Fruit fly (Drosophila melanogaster) whole organism, pupa: Measurements from ENCODE around the gene CG34117.
A peak's percentile ranks its signal among the peaks of the same experiment; 100 is the strongest.

Source experiments
- CG10348 ChIP-seq: fragments of 200-800 bp; sonication (Bioruptor generic); IDR thresholded peaks from 2 replicates; pipeline ENCODE4 v1.3.6; 2022; ENCODE audit warnings: missing biosample characterization, missing genetic modification characterization
- CG12605 ChIP-seq: fragments of 200-800 bp; sonication (Bioruptor generic); IDR thresholded peaks from 2 replicates; pipeline ENCODE4 v1.3.6; 2022; ENCODE audit warnings: missing biosample characterization, missing genetic modification characterization
- CG13204 ChIP-seq: fragments of 200-800 bp; sonication (Bioruptor generic); optimal IDR thresholded peaks from 2 replicates; lab custom pipeline; 2018; ENCODE audit warnings: missing biosample characterization, mild to moderate bottlenecking, missing genetic modification characterization, moderate library complexity
- CG14655 ChIP-seq: fragments of 200-800 bp; sonication (Bioruptor generic); optimal IDR thresholded peaks from 3 replicates; lab custom pipeline; 2017; ENCODE audit warnings: mild to moderate bottlenecking, missing biosample characterization, missing genetic modification reagents, missing genetic modification characterization
- CG15710 ChIP-seq: fragments of 200-800 bp; sonication (Bioruptor generic); optimal IDR thresholded peaks from 2 replicates; lab custom pipeline; 2018; ENCODE audit warnings: missing biosample characterization, mild to moderate bottlenecking, missing genetic modification characterization, moderate library complexity
- CG17806 ChIP-seq: fragments of 200-800 bp; sonication (Bioruptor generic); optimal IDR thresholded peaks from 2 replicates; lab custom pipeline; 2018; ENCODE audit warnings: missing biosample characterization, mild to moderate bottlenecking, missing genetic modification characterization, moderate library complexity
- CG32121 ChIP-seq: fragments of 200-800 bp; sonication (Bioruptor generic); IDR thresholded peaks from 2 replicates; pipeline ENCODE4 v1.3.6; 2022; ENCODE audit warnings: missing biosample characterization, missing genetic modification characterization
- CG34367 ChIP-seq: fragments of 200-800 bp; sonication (Bioruptor generic); optimal IDR thresholded peaks from 2 replicates; lab custom pipeline; 2018; ENCODE audit warnings: missing biosample characterization, mild to moderate bottlenecking, missing genetic modification characterization
- CG4496 ChIP-seq: fragments of 200-800 bp; sonication (Bioruptor generic); IDR thresholded peaks from 3 replicates; pipeline ENCODE4 v1.3.6; 2022; ENCODE audit warnings: missing biosample characterization, missing genetic modification characterization
- CG8159 ChIP-seq: fragments of 200-800 bp; sonication (Bioruptor generic); optimal IDR thresholded peaks from 3 replicates; lab custom pipeline; 2018; ENCODE audit warnings: missing biosample characterization, mild to moderate bottlenecking, missing genetic modification characterization, moderate library complexity
- CG8301 ChIP-seq: fragments of 200-800 bp; sonication (Bioruptor generic); optimal IDR thresholded peaks from 2 replicates; lab custom pipeline; 2018; ENCODE audit warnings: missing biosample characterization, mild to moderate bottlenecking, missing genetic modification characterization
- CG9948 ChIP-seq: fragments of 200-800 bp; sonication (Bioruptor generic); optimal IDR thresholded peaks from 2 replicates; lab custom pipeline; 2018; ENCODE audit warnings: missing biosample characterization, mild to moderate bottlenecking, missing genetic modification characterization, moderate library complexity
- D1 ChIP-seq: fragments of 200-800 bp; sonication (Bioruptor generic); optimal IDR thresholded peaks from 2 replicates; lab custom pipeline; 2018; ENCODE audit warnings: missing biosample characterization, mild to moderate bottlenecking, missing genetic modification characterization, moderate library complexity
- EcR ChIP-seq: fragments of 200-800 bp; sonication (Bioruptor generic); optimal IDR thresholded peaks from 3 replicates; lab custom pipeline; 2019; ENCODE audit warnings: missing biosample characterization, missing genetic modification characterization, mild to moderate bottlenecking, moderate library complexity, missing genetic modification reagents
- Ets98B ChIP-seq: fragments of 200-800 bp; sonication (Bioruptor generic); IDR thresholded peaks from 2 replicates; pipeline ENCODE4 v1.3.6; 2022; ENCODE audit warnings: missing biosample characterization, missing genetic modification characterization
- Pif1A ChIP-seq: fragments of 200-800 bp; sonication (Bioruptor generic); optimal IDR thresholded peaks from 3 replicates; lab custom pipeline; 2016; ENCODE audit warnings: missing biosample characterization, missing genetic modification characterization
- Pif1B ChIP-seq: fragments of 200-800 bp; sonication (Bioruptor generic); optimal IDR thresholded peaks from 3 replicates; lab custom pipeline; 2016; ENCODE audit warnings: missing biosample characterization, missing genetic modification characterization
- Snoo ChIP-seq: fragments of 200-800 bp; sonication (Bioruptor generic); optimal IDR thresholded peaks from 3 replicates; lab custom pipeline; 2017; ENCODE audit warnings: missing biosample characterization, mild to moderate bottlenecking, missing genetic modification characterization, inconsistent platforms
- fd96Ca ChIP-seq: fragments of 200-800 bp; sonication (Bioruptor generic); IDR thresholded peaks from 3 replicates; pipeline ENCODE4 v1.3.6; 2022; ENCODE audit warnings: missing biosample characterization, missing genetic modification characterization
- gl ChIP-seq: fragments of 200-800 bp; sonication (Bioruptor generic); optimal IDR thresholded peaks from 2 replicates; lab custom pipeline; 2018; ENCODE audit warnings: missing biosample characterization, mild to moderate bottlenecking, missing genetic modification characterization
- rn ChIP-seq: fragments of 200-800 bp; sonication (Bioruptor generic); IDR thresholded peaks from 2 replicates; pipeline ENCODE4 v1.3.6; 2022; ENCODE audit warnings: missing biosample characterization, missing genetic modification characterization

Gene CG34117

dm6 chr3R:9411928-9412640 lies 12.2 kb upstream of the CG34117 start, which contains the start of the genes Task7 and alpha-Man-IIa:
Gene Task7, minus strand, starts transcription at chr3R:9412293.
Gene alpha-Man-IIa, plus strand, starts transcription at chr3R:9412548.
- TF ChIP-seq gl (no peak), CG8159 (tag; lab: Kevin White, UChicago) (no peak), CG15710 (tag; lab: Kevin White, UChicago) (no peak), CG4496 (no peak), fd96Ca (no peak), CG12605 (GFP tag; lab: Robert Waterston, UW) (no peak), Pif1A (GFP tag; lab: Kevin White, UChicago) (no peak), Snoo (tag; lab: Kevin White, UChicago) (no peak), CG13204 (GFP tag; lab: Kevin White, UChicago) (no peak), D1 (tag; lab: Kevin White, UChicago) (no peak)

dm6 chr3R:9410182-9410581 lies 10.3 kb upstream of the CG34117 start, which contains the start of gene betaTub85D:
Gene betaTub85D, minus strand, starts transcription at chr3R:9410282.
- TF ChIP-seq CG32121 (no peak), CG4496 (no peak), CG17806 (no peak), CG14655 (no peak), CG8159 (tag; lab: Kevin White, UChicago) (no peak), gl (no peak), CG34367 (tag; lab: Kevin White, UChicago) (no peak), CG12605 (GFP tag; lab: Robert Waterston, UW) (no peak), Pif1B (GFP tag; lab: Kevin White, UChicago) (no peak), D1 (tag; lab: Kevin White, UChicago) (no peak), EcR (GFP tag; lab: Kevin White, UChicago) (no peak), Ets98B (GFP tag; lab: Robert Waterston, UW) (no peak), Pif1A (GFP tag; lab: Kevin White, UChicago) (no peak), CG15710 (tag; lab: Kevin White, UChicago) (no peak), rn (GFP tag; lab: Robert Waterston, UW) (no peak), CG13204 (GFP tag; lab: Kevin White, UChicago) (no peak), CG8301 (tag; lab: Kevin White, UChicago) (no peak)

- TF ChIP-seq CG14655 = no peak
- TF ChIP-seq fd96Ca = no peak
- no peak for TF ChIP-seq EcR (GFP tag; lab: Kevin White, UChicago)
- TF ChIP-seq CG12605 (GFP tag; lab: Robert Waterston, UW) = no peak
- no peak for TF ChIP-seq Snoo (tag; lab: Kevin White, UChicago)
- TF ChIP-seq CG4496 = no peak
- no peak for TF ChIP-seq CG9948 (tag; lab: Kevin White, UChicago)
- no peak for TF ChIP-seq rn (GFP tag; lab: Robert Waterston, UW)
- TF ChIP-seq CG15710 (tag; lab: Kevin White, UChicago) = no peak
- TF ChIP-seq D1 (tag; lab: Kevin White, UChicago) = no peak
- TF ChIP-seq CG34367 (tag; lab: Kevin White, UChicago) = no peak
- no peak for TF ChIP-seq CG8159 (tag; lab: Kevin White, UChicago)
- no peak for TF ChIP-seq Ets98B (GFP tag; lab: Robert Waterston, UW)
- TF ChIP-seq, all 21 proteins: peak for 0
Measured at dm6 chr3R:9408069-9408468, 8.2 kb upstream of the CG34117 start, which contains the start of gene CG44261. Gene CG44261, minus strand, starts transcription at chr3R:9408169.

dm6 chr3R:9404104-9404512 lies 4.3 kb upstream of the CG34117 start, which contains the start of the genes CG9356, BBIP1 and CG8135:
Gene CG9356, minus strand, starts transcription at chr3R:9404269.
Gene BBIP1, plus strand, starts transcription at chr3R:9404385.
Gene CG8135, plus strand, starts transcription at chr3R:9404385.
- TF ChIP-seq CG8159 (tag; lab: Kevin White, UChicago) = no peak
- TF ChIP-seq Pif1A (GFP tag; lab: Kevin White, UChicago) = no peak
- TF ChIP-seq CG34367 (tag; lab: Kevin White, UChicago) = no peak
- TF ChIP-seq CG32121 = no peak
- peak; percentile 50 for TF ChIP-seq Snoo (tag; lab: Kevin White, UChicago)
- TF ChIP-seq CG4496 = peak; percentile 55; the same call in 2 of the 3 replicates
- no peak for TF ChIP-seq rn (GFP tag; lab: Robert Waterston, UW)
- TF ChIP-seq CG9948 (tag; lab: Kevin White, UChicago) = no peak
- peak; percentile 57 for TF ChIP-seq Ets98B (GFP tag; lab: Robert Waterston, UW)
- 0 out of 3 replicates have a peak, but pooled peaks have one; percentile 52 for TF ChIP-seq fd96Ca
- no peak for TF ChIP-seq Pif1B (GFP tag; lab: Kevin White, UChicago)
- no peak for TF ChIP-seq gl
- TF ChIP-seq CG15710 (tag; lab: Kevin White, UChicago) = peak; percentile 51
- TF ChIP-seq CG8301 (tag; lab: Kevin White, UChicago) = no peak
- TF ChIP-seq CG17806 = peak; percentile 40
- no peak for TF ChIP-seq D1 (tag; lab: Kevin White, UChicago)
- no peak for TF ChIP-seq CG14655
- TF ChIP-seq CG10348 (GFP tag; lab: Robert Waterston, UW) = no peak
- no peak for TF ChIP-seq CG13204 (GFP tag; lab: Kevin White, UChicago)
- no peak for TF ChIP-seq EcR (GFP tag; lab: Kevin White, UChicago)
- no peak for TF ChIP-seq CG12605 (GFP tag; lab: Robert Waterston, UW)

dm6 chr3R:9401127-9401603 lies 1.3 kb upstream of the CG34117 start, which contains the start of the genes RpL34b and CG8132:
Gene RpL34b, minus strand, starts transcription at chr3R:9401226.
Gene CG8132, plus strand, starts transcription at chr3R:9401495.
- TF ChIP-seq Pif1A (GFP tag; lab: Kevin White, UChicago) (no peak), Pif1B (GFP tag; lab: Kevin White, UChicago) (no peak), CG34367 (tag; lab: Kevin White, UChicago) (peak; percentile 81), CG8159 (tag; lab: Kevin White, UChicago) (peak; percentile 90), CG4496 (peak; percentile 95), CG15710 (tag; lab: Kevin White, UChicago) (peak; percentile 90), Snoo (tag; lab: Kevin White, UChicago) (peak; percentile 91), fd96Ca (peak; percentile 77; the same call in 2 of the 3 replicates), CG14655 (no peak), CG9948 (tag; lab: Kevin White, UChicago) (peak; percentile 81), gl (peak; percentile 75), rn (GFP tag; lab: Robert Waterston, UW) (peak; percentile 86), CG32121 (peak; percentile 95), CG13204 (GFP tag; lab: Kevin White, UChicago) (no peak), CG8301 (tag; lab: Kevin White, UChicago) (no peak), EcR (GFP tag; lab: Kevin White, UChicago) (peak; percentile 32), Ets98B (GFP tag; lab: Robert Waterston, UW) (peak; percentile 93), CG17806 (peak; percentile 84), D1 (tag; lab: Kevin White, UChicago) (no peak), CG10348 (GFP tag; lab: Robert Waterston, UW) (peak; percentile 41; the same call in 1 of the 2 replicates), CG12605 (GFP tag; lab: Robert Waterston, UW) (peak; percentile 89)
